ENCODE assay signal across 7 worm cellular contexts in genomic region chrIII:7824041-7824440, ce11.
TF ChIP-seq lines count a peak whose summit lies in the region.

No protein-coding gene starts in this region.

TF ChIP-seq in whole organism, L1 larva, 84 proteins besides CTCF, POLR2A, EP300 and RAD21:
- TF ChIP-seq efl-1 (optimal IDR thresholded peaks at IDR 0.05; lab: Kevin White, UChicago) = no peak
- peak in 1 of 2 experiments; percentile 21 for TF ChIP-seq efl-1 (GFP tag; optimal IDR thresholded peaks at IDR 0.05 in 1 of 2; lab: Kevin White, UChicago)
- no peak for TF ChIP-seq unc-62 (GFP tag; optimal IDR thresholded peaks at IDR 0.05; lab: Kevin White, UChicago)
- TF ChIP-seq unc-86 (tag; optimal IDR thresholded peaks at IDR 0.05; lab: Kevin White, UChicago) = peak; percentile 22

TF ChIP-seq in whole organism, L3 larva, 47 proteins besides CTCF, POLR2A, EP300 and RAD21:
- TF ChIP-seq egl-5 (tag; optimal IDR thresholded peaks at IDR 0.05; lab: Kevin White, UChicago) (peak; percentile 100), sea-2 (GFP tag; optimal IDR thresholded peaks at IDR 0.05; lab: Kevin White, UChicago) (no peak)

TF ChIP-seq in whole organism, L4 larva, 104 proteins besides CTCF, POLR2A, EP300 and RAD21 (continues in another document):
- TF ChIP-seq unc-39 (tag; optimal IDR thresholded peaks at IDR 0.05; lab: Kevin White, UChicago) = no peak
- TF ChIP-seq nhr-10 (tag; optimal IDR thresholded peaks at IDR 0.05; lab: Kevin White, UChicago) = no peak
- no peak for TF ChIP-seq ceh-28 (tag; optimal IDR thresholded peaks at IDR 0.05; lab: Kevin White, UChicago)
- no peak for TF ChIP-seq tag-97 (GFP tag; IDR thresholded peaks at IDR 0.05; lab: Robert Waterston, UW)
- TF ChIP-seq mxl-3 (GFP tag; optimal IDR thresholded peaks at IDR 0.05; lab: Kevin White, UChicago) = no peak
- no peak for TF ChIP-seq ceh-82 (tag; optimal IDR thresholded peaks at IDR 0.05; lab: Kevin White, UChicago)
- TF ChIP-seq aha-1 (tag; lab: Kevin White, UChicago) = peak; percentile 15
- TF ChIP-seq F44E2.7 (GFP tag; IDR thresholded peaks at IDR 0.05; lab: Robert Waterston, UW) = no peak
- TF ChIP-seq ctbp-1 (GFP tag; IDR thresholded peaks at IDR 0.05; lab: Robert Waterston, UW) = no peak
- TF ChIP-seq mep-1 (tag; optimal IDR thresholded peaks at IDR 0.05; lab: Kevin White, UChicago) = no peak
- no peak for TF ChIP-seq hmg-1.1 (GFP tag; IDR thresholded peaks at IDR 0.05; lab: Robert Waterston, UW)
- TF ChIP-seq lin-13 (GFP tag; optimal IDR thresholded peaks at IDR 0.05; lab: Kevin White, UChicago) = no peak
- no peak for TF ChIP-seq nhr-111 (GFP tag; optimal IDR thresholded peaks at IDR 0.05; lab: Kevin White, UChicago)
- no peak for TF ChIP-seq F26F4.8 (GFP tag; conservative IDR thresholded peaks at IDR 0.05; lab: Robert Waterston, UW)
- 0 out of 2 replicates have a peak, but pooled peaks have one; percentile 11 for TF ChIP-seq egl-43 (GFP tag; IDR thresholded peaks at IDR 0.05; lab: Robert Waterston, UW)
- no peak for TF ChIP-seq dpl-1 (GFP tag; optimal IDR thresholded peaks at IDR 0.05; lab: Kevin White, UChicago)
- no peak for TF ChIP-seq ceh-20 (GFP tag; IDR thresholded peaks at IDR 0.05; lab: Robert Waterston, UW)
- no peak for TF ChIP-seq mes-2 (tag; optimal IDR thresholded peaks at IDR 0.05; lab: Kevin White, UChicago; ENCODE audit: poor library complexity, severe bottlenecking)

TF ChIP-seq in whole organism, late embryonic, 69 proteins besides CTCF, POLR2A, EP300 and RAD21:
- no peak for TF ChIP-seq ets-4 (tag; optimal IDR thresholded peaks at IDR 0.05; lab: Kevin White, UChicago)
- TF ChIP-seq npax-4 (tag; optimal IDR thresholded peaks at IDR 0.05; lab: Kevin White, UChicago) = no peak
- peak; percentile 16 for TF ChIP-seq ref-2 (tag; optimal IDR thresholded peaks at IDR 0.05; lab: Kevin White, UChicago)
- no peak for TF ChIP-seq hlh-6 (tag; optimal IDR thresholded peaks at IDR 0.05; lab: Kevin White, UChicago)
- no peak for TF ChIP-seq syd-9 (tag; optimal IDR thresholded peaks at IDR 0.05; lab: Kevin White, UChicago)
- TF ChIP-seq C38D4.7 (GFP tag; optimal IDR thresholded peaks at IDR 0.05; lab: Kevin White, UChicago) = no peak
- no peak for TF ChIP-seq elt-4 (tag; optimal IDR thresholded peaks at IDR 0.05; lab: Kevin White, UChicago)
- no peak for TF ChIP-seq ceh-6 (GFP tag; optimal IDR thresholded peaks at IDR 0.05; lab: Kevin White, UChicago)
- TF ChIP-seq unc-55 (GFP tag; optimal IDR thresholded peaks at IDR 0.05; lab: Kevin White, UChicago) = no peak

TF ChIP-seq in whole organism, midembryonic, 9 proteins besides CTCF, POLR2A, EP300 and RAD21:
- TF ChIP-seq klf-2 (GFP tag; conservative IDR thresholded peaks at IDR 0.05; lab: Robert Waterston, UW) (no peak), flt-1 (GFP tag; IDR thresholded peaks at IDR 0.05; lab: Robert Waterston, UW) (peak; percentile 56; the same call in 1 of the 2 replicates), ztf-23 (GFP tag; IDR thresholded peaks at IDR 0.05; lab: Robert Waterston, UW) (no peak), ref-1 (GFP tag; conservative IDR thresholded peaks at IDR 0.05; lab: Robert Waterston, UW) (no peak), T22C8.4 (GFP tag; IDR thresholded peaks at IDR 0.05; lab: Robert Waterston, UW) (no peak)

TF ChIP-seq in whole organism, mixed stage, embryonic, 35 proteins besides CTCF, POLR2A, EP300 and RAD21:
- TF ChIP-seq unc-120 (tag; optimal IDR thresholded peaks at IDR 0.05; lab: Kevin White, UChicago; ENCODE audit: poor library complexity, severe bottlenecking) (no peak), unc-62 (GFP tag; optimal IDR thresholded peaks at IDR 0.05; lab: Kevin White, UChicago) (no peak), tbx-8 (GFP tag; optimal IDR thresholded peaks at IDR 0.05; lab: Kevin White, UChicago) (no peak), M03D4.4 (tag; optimal IDR thresholded peaks at IDR 0.05; lab: Kevin White, UChicago) (no peak), cnd-1 (tag; optimal IDR thresholded peaks at IDR 0.05; lab: Kevin White, UChicago) (peak; percentile 26)
TF ChIP-seq in whole organism, mixed stage, embryonic: peak in this region for 1.

TF ChIP-seq in whole organism, young adult, 124 proteins besides CTCF, POLR2A, EP300 and RAD21:
- TF ChIP-seq ekl-4 (GFP tag; IDR thresholded peaks at IDR 0.05; lab: Robert Waterston, UW) (0 out of 2 replicates have a peak, but pooled peaks have one; percentile 15), mes-4 (tag; optimal IDR thresholded peaks at IDR 0.05; lab: Kevin White, UChicago) (no peak), sdz-38 (tag; optimal IDR thresholded peaks at IDR 0.05; lab: Kevin White, UChicago) (no peak), let-526 (GFP tag; IDR thresholded peaks at IDR 0.05; lab: Robert Waterston, UW) (no peak), snpc-3.4 (tag; optimal IDR thresholded peaks at IDR 0.05; lab: Kevin White, UChicago) (no peak), madf-6 (GFP tag; IDR thresholded peaks at IDR 0.05; lab: Robert Waterston, UW) (peak; percentile 49), pha-4 (tag; optimal IDR thresholded peaks at IDR 0.05; lab: Kevin White, UChicago) (no peak), hsf-1 (GFP tag; IDR thresholded peaks at IDR 0.05; lab: Robert Waterston, UW) (peak; percentile 65; the same call in 1 of the 2 replicates), lin-26 (GFP tag; IDR thresholded peaks at IDR 0.05; lab: Robert Waterston, UW) (no peak), nhr-27 (tag; optimal IDR thresholded peaks at IDR 0.05; lab: Kevin White, UChicago) (no peak), madf-8 (GFP tag; conservative IDR thresholded peaks at IDR 0.05; lab: Robert Waterston, UW) (no peak), ztf-18 (tag; optimal IDR thresholded peaks at IDR 0.05; lab: Kevin White, UChicago) (peak; percentile 3), hrde-1 (tag; optimal IDR thresholded peaks at IDR 0.05; lab: Kevin White, UChicago; ENCODE audit: borderline replicate concordance) (peak; percentile 61), F57C9.4 (tag; optimal IDR thresholded peaks at IDR 0.05; lab: Kevin White, UChicago) (no peak), tbp1 (GFP tag; optimal IDR thresholded peaks at IDR 0.05; lab: Kevin White, UChicago) (peak; percentile 30), C17E4.6 (GFP tag; IDR thresholded peaks at IDR 0.05; lab: Robert Waterston, UW) (no peak), nhr-80 (tag; optimal IDR thresholded peaks at IDR 0.05; lab: Kevin White, UChicago) (no peak), Y79H2A.3 (GFP tag; conservative IDR thresholded peaks at IDR 0.05; lab: Robert Waterston, UW) (no peak)
